Worm (Caenorhabditis elegans): ENCODE measurements around the gene math-10.

ce11 chrII:1831883-1832388, 39.4 kb upstream of the math-10 start, which contains the start of gene math-39:
- TF ChIP-seq mls-2 (tag; optimal IDR thresholded peaks at IDR 0.05) (no peak), lin-32 (GFP tag; optimal IDR thresholded peaks at IDR 0.05) (no peak), nhr-237 (tag; optimal IDR thresholded peaks at IDR 0.05) (no peak), flh-1 (GFP tag; optimal IDR thresholded peaks at IDR 0.05) (no peak)
